Fruit fly (Drosophila melanogaster): ENCODE results near the gene Madm.

Gene Madm

dm6 chr3R:5736305-5736869 is 5.9 kb upstream of the Madm start, which contains the start of the genes CG2100 and CG1236 (continued):
- TF ChIP-seq sens (GFP tag) = peak; percentile 80
- peak; percentile 69 for TF ChIP-seq gfzf (GFP tag; optimal IDR thresholded peaks at IDR 0.05)
- no peak for TF ChIP-seq CG12769 (tag; optimal IDR thresholded peaks at IDR 0.05)
- TF ChIP-seq jumu (GFP tag; optimal IDR thresholded peaks at IDR 0.05) = no peak
- peak in 1 of 3 experiments; percentile 54 for TF ChIP-seq Stat92E (GFP tag; optimal IDR thresholded peaks at IDR 0.05)
- TF ChIP-seq ato (GFP tag; IDR thresholded peaks at IDR 0.05; ENCODE audit: partially characterized antibody) = no peak
- no peak for TF ChIP-seq fd102C (GFP tag; optimal IDR thresholded peaks at IDR 0.05)
- TF ChIP-seq unc-4 (GFP tag; IDR thresholded peaks at IDR 0.05; ENCODE audit: partially characterized antibody) = no peak
- TF ChIP-seq CG6791 (GFP tag; IDR thresholded peaks at IDR 0.05; ENCODE audit: partially characterized antibody) = no peak
- no peak for TF ChIP-seq dan (GFP tag; IDR thresholded peaks at IDR 0.05)
- TF ChIP-seq CG10209 (GFP tag; optimal IDR thresholded peaks at IDR 0.05) = peak; percentile 90
- peak; percentile 86 for TF ChIP-seq slbo (GFP tag; IDR thresholded peaks at IDR 0.05)
- TF ChIP-seq CG8765 (GFP tag; IDR thresholded peaks at IDR 0.05) = peak; percentile 60
- no peak for TF ChIP-seq p53 (GFP tag; optimal IDR thresholded peaks at IDR 0.05)
- TF ChIP-seq CG7556 (GFP tag; optimal IDR thresholded peaks at IDR 0.05) = peak; percentile 91
- peak; percentile 22 for TF ChIP-seq disco-r (GFP tag; optimal IDR thresholded peaks at IDR 0.05)
- TF ChIP-seq lmd (GFP tag; IDR thresholded peaks at IDR 0.05) = no peak; the same call in 1 of the 2 replicates
- TF ChIP-seq NK7.1 (GFP tag; optimal IDR thresholded peaks at IDR 0.05) = no peak
- 0 out of 2 replicates have a peak, but pooled peaks have one; percentile 15 for TF ChIP-seq sim (GFP tag; IDR thresholded peaks at IDR 0.05)
- peak; percentile 16 for TF ChIP-seq CG11398 (GFP tag; optimal IDR thresholded peaks at IDR 0.05)
- peak; percentile 71 for TF ChIP-seq CG12942 (GFP tag; optimal IDR thresholded peaks at IDR 0.05)
- TF ChIP-seq Lim3 (GFP tag; IDR thresholded peaks at IDR 0.05) = no peak
- peak; percentile 75 for TF ChIP-seq Aef1 (GFP tag; IDR thresholded peaks at IDR 0.05)
- TF ChIP-seq zfh2 (GFP tag; optimal IDR thresholded peaks at IDR 0.05) = peak; percentile 30
- TF ChIP-seq cas (GFP tag; IDR thresholded peaks at IDR 0.05) = peak; percentile 46; the same call in 1 of the 2 replicates
- peak; percentile 72 for TF ChIP-seq CG2120 (GFP tag; optimal IDR thresholded peaks at IDR 0.05)
- TF ChIP-seq fd96Cb (tag; optimal IDR thresholded peaks at IDR 0.05) = peak; percentile 87
- TF ChIP-seq Adf1 (GFP tag; IDR thresholded peaks at IDR 0.05) = peak; percentile 40; the same call in 1 of the 2 replicates
- peak; percentile 76 for TF ChIP-seq CG11723 (GFP tag; optimal IDR thresholded peaks at IDR 0.05)
- TF ChIP-seq CG14441 (GFP tag; IDR thresholded peaks at IDR 0.05) = peak; percentile 60; the same call in 1 of the 2 replicates
- no peak for TF ChIP-seq Hr39 (optimal IDR thresholded peaks at IDR 0.05)
- peak; percentile 85 for TF ChIP-seq CG10267 (tag; optimal IDR thresholded peaks at IDR 0.05)
- no peak; the same call in 1 of the 2 replicates for TF ChIP-seq CG17612 (GFP tag; IDR thresholded peaks at IDR 0.05)
- TF ChIP-seq hb (GFP tag; IDR thresholded peaks at IDR 0.05; ENCODE audit: partially characterized antibody) = no peak
- TF ChIP-seq CG4730 (GFP tag; IDR thresholded peaks at IDR 0.05) = peak; percentile 66
- peak; percentile 31 for TF ChIP-seq CG31388 (GFP tag; optimal IDR thresholded peaks at IDR 0.05)
- peak; percentile 52; the same call in 1 of the 3 replicates for TF ChIP-seq CG11560 (tag; IDR thresholded peaks at IDR 0.05)
- TF ChIP-seq Drgx (GFP tag; IDR thresholded peaks at IDR 0.05) = peak; percentile 77
- no peak for TF ChIP-seq CG11696 (GFP tag; IDR thresholded peaks at IDR 0.05)
- TF ChIP-seq CG4360 (GFP tag; IDR thresholded peaks at IDR 0.05) = peak; percentile 14; the same call in 1 of the 2 replicates
- peak; percentile 4 for TF ChIP-seq CG3163 (GFP tag; optimal IDR thresholded peaks at IDR 0.05)
- TF ChIP-seq CG30431 (GFP tag; optimal IDR thresholded peaks at IDR 0.05) = peak; percentile 82
- TF ChIP-seq ERR (GFP tag; optimal IDR thresholded peaks at IDR 0.05) = no peak
- TF ChIP-seq so (GFP tag; IDR thresholded peaks at IDR 0.05) = peak; percentile 73
- TF ChIP-seq exex (tag; optimal IDR thresholded peaks at IDR 0.05) = peak; percentile 42
- peak; percentile 49; the same call in 1 of the 3 replicates for TF ChIP-seq CG2889 (GFP tag; IDR thresholded peaks at IDR 0.05)
- peak; percentile 53 to 91 for TF ChIP-seq Hr51 (GFP tag; optimal IDR thresholded peaks at IDR 0.05)
- TF ChIP-seq CG8944 (GFP tag; optimal IDR thresholded peaks at IDR 0.05) = peak; percentile 40
- TF ChIP-seq Mes4 (GFP tag; optimal IDR thresholded peaks at IDR 0.05) = no peak
- peak; percentile 20 for TF ChIP-seq vfl (GFP tag; optimal IDR thresholded peaks at IDR 0.05)
- no peak for TF ChIP-seq inv (GFP tag; IDR thresholded peaks at IDR 0.05; ENCODE audit: partially characterized antibody)

All from whole organism, embryonic.